Worm (Caenorhabditis elegans) whole organism, young adult: ENCODE results near the gene igeg-1.

Experiments
- B0336.3 ChIP-seq: fragments of 200-800 bp; sonication (Bioruptor generic); IDR thresholded peaks from 2 replicates; pipeline ENCODE4 v1.3.6; 2022; ENCODE audit warnings: missing genetic modification characterization, missing compliant biosample characterization
- F23B12.7 ChIP-seq: sonication (generic microtip); optimal IDR thresholded peaks from 2 replicates; lab custom pipeline; 2017; ENCODE audit warnings: missing genetic modification characterization, mild to moderate bottlenecking, missing compliant biosample characterization, antibody characterized with exemption, moderate library complexity; ENCODE audit not compliant: insufficient read depth
- F37B4.10 ChIP-seq: fragments of 200-800 bp; sonication (Bioruptor generic); IDR thresholded peaks from 2 replicates; pipeline ENCODE4 v1.3.6; 2022; ENCODE audit warnings: missing genetic modification characterization, missing compliant biosample characterization
- F57A8.1 ChIP-seq: fragments of 200-800 bp; sonication (Bioruptor generic); optimal IDR thresholded peaks from 2 replicates; lab custom pipeline; 2018; ENCODE audit warnings: mild to moderate bottlenecking, missing genetic modification characterization, moderate library complexity, missing compliant biosample characterization
- Y53F4B.3 ChIP-seq: fragments of 200-800 bp; sonication (Bioruptor generic); IDR thresholded peaks from 2 replicates; pipeline ENCODE4 v1.3.6; 2022; ENCODE audit warnings: missing genetic modification reagents, missing genetic modification characterization, missing compliant biosample characterization
- aptf-3 ChIP-seq: fragments of 200-800 bp; sonication (Bioruptor generic); IDR thresholded peaks from 2 replicates; pipeline ENCODE4 v1.3.6; 2022; ENCODE audit warnings: missing genetic modification characterization, missing compliant biosample characterization
- athp-1 ChIP-seq: sonication (generic microtip); optimal IDR thresholded peaks from 2 replicates; lab custom pipeline; 2017; ENCODE audit warnings: mild to moderate bottlenecking, missing genetic modification characterization, missing compliant biosample characterization
- bed-1 ChIP-seq: fragments of 200-800 bp; sonication (Bioruptor generic); IDR thresholded peaks from 2 replicates; pipeline ENCODE4 v1.3.6; 2022; ENCODE audit warnings: missing genetic modification reagents, missing genetic modification characterization, missing compliant biosample characterization
- cebp-2 ChIP-seq: fragments of 200-800 bp; sonication (Bioruptor generic); IDR thresholded peaks from 2 replicates; pipeline ENCODE4 v1.3.6; 2022; ENCODE audit warnings: missing genetic modification characterization, missing compliant biosample characterization
- ceh-27 ChIP-seq: fragments of 200-800 bp; sonication (Bioruptor generic); optimal IDR thresholded peaks from 2 replicates; lab custom pipeline; 2018; ENCODE audit warnings: mild to moderate bottlenecking, missing genetic modification characterization, moderate library complexity, missing compliant biosample characterization
- ceh-79 ChIP-seq: sonication (generic microtip); optimal IDR thresholded peaks from 2 replicates; lab custom pipeline; 2017; ENCODE audit warnings: mild to moderate bottlenecking, missing genetic modification characterization, missing compliant biosample characterization
- chd-7 ChIP-seq: sonication (generic microtip); optimal IDR thresholded peaks from 2 replicates; lab custom pipeline; 2016; ENCODE audit warnings: mild to moderate bottlenecking, missing genetic modification characterization, moderate library complexity, missing compliant biosample characterization
- dox-1 ChIP-seq: fragments of 200-800 bp; sonication (Bioruptor generic); IDR thresholded peaks from 2 replicates; pipeline ENCODE4 v1.3.6; 2022; ENCODE audit warnings: missing genetic modification reagents, missing genetic modification characterization, missing compliant biosample characterization
- egl-44 ChIP-seq: fragments of 200-800 bp; sonication (Bioruptor generic); IDR thresholded peaks from 2 replicates; pipeline ENCODE4 v1.3.6; 2022; ENCODE audit warnings: missing genetic modification reagents, missing genetic modification characterization, missing compliant biosample characterization
- ekl-4 ChIP-seq: fragments of 200-800 bp; sonication (Bioruptor generic); IDR thresholded peaks from 2 replicates; pipeline ENCODE4 v1.3.6; 2022; ENCODE audit warnings: missing genetic modification reagents, missing genetic modification characterization, missing compliant biosample characterization
- ets-4 ChIP-seq: fragments of 200-800 bp; sonication (Bioruptor generic); optimal IDR thresholded peaks from 2 replicates; lab custom pipeline; 2018; ENCODE audit warnings: mild to moderate bottlenecking, missing genetic modification characterization, missing compliant biosample characterization
- fkh-3 ChIP-seq: sonication (generic microtip); optimal IDR thresholded peaks from 2 replicates; lab custom pipeline; 2016; ENCODE audit warnings: mild to moderate bottlenecking, missing genetic modification characterization, missing compliant biosample characterization
- hlh-12 ChIP-seq: sonication (generic microtip); optimal IDR thresholded peaks from 2 replicates; lab custom pipeline; 2016; ENCODE audit warnings: missing genetic modification characterization, missing compliant biosample characterization
- hlh-26 ChIP-seq: fragments of 200-800 bp; sonication (Bioruptor generic); conservative IDR thresholded peaks from 2 replicates; pipeline ENCODE4 v1.3.6; 2022; ENCODE audit warnings: missing genetic modification reagents, missing genetic modification characterization, missing compliant biosample characterization
- hmg-1.2 ChIP-seq: fragments of 200-800 bp; sonication (Bioruptor generic); IDR thresholded peaks from 2 replicates; pipeline ENCODE4 v1.3.6; 2022; ENCODE audit warnings: missing genetic modification reagents, missing genetic modification characterization, missing compliant biosample characterization
- let-526 ChIP-seq: fragments of 200-800 bp; sonication (Bioruptor generic); IDR thresholded peaks from 2 replicates; pipeline ENCODE4 v1.3.6; 2022; ENCODE audit warnings: missing genetic modification reagents, missing genetic modification characterization, missing compliant biosample characterization
- let-607 ChIP-seq, 2 experiments: fragments of 200-800 bp in 1 of 2; sonication (Bioruptor generic) in 1 of 2; sonication (generic microtip) in 1 of 2; optimal IDR thresholded peaks; 2 replicates each; lab custom pipeline; 2016 to 2018; ENCODE audit warnings: mild to moderate bottlenecking in 2 of 2, missing compliant biosample characterization in 2 of 2, missing genetic modification characterization in 2 of 2, moderate library complexity in 2 of 2, missing genotype in 1 of 2
- lin-26 ChIP-seq: fragments of 200-800 bp; sonication (Bioruptor generic); IDR thresholded peaks from 2 replicates; pipeline ENCODE4 v1.3.6; 2022; ENCODE audit warnings: missing genetic modification reagents, missing genetic modification characterization, missing compliant biosample characterization
- lin-54 ChIP-seq: fragments of 200-800 bp; sonication (Bioruptor generic); optimal IDR thresholded peaks from 2 replicates; lab custom pipeline; 2018; ENCODE audit warnings: mild to moderate bottlenecking, missing genetic modification characterization, missing compliant biosample characterization
- mcd-1 ChIP-seq: fragments of 200-800 bp; sonication (Bioruptor generic); IDR thresholded peaks from 2 replicates; pipeline ENCODE4 v1.3.6; 2022; ENCODE audit warnings: missing genetic modification reagents, missing genetic modification characterization, missing compliant biosample characterization
- mxl-1 ChIP-seq: sonication (generic microtip); optimal IDR thresholded peaks from 2 replicates; lab custom pipeline; 2016; ENCODE audit warnings: missing genetic modification characterization, missing compliant biosample characterization
- nfyb-1 ChIP-seq: fragments of 200-800 bp; sonication (Bioruptor generic); IDR thresholded peaks from 2 replicates; pipeline ENCODE4 v1.3.6; 2022; ENCODE audit warnings: missing genetic modification reagents, missing genetic modification characterization, missing compliant biosample characterization
- nhr-27 ChIP-seq: fragments of 200-800 bp; sonication (Bioruptor generic); optimal IDR thresholded peaks from 2 replicates; lab custom pipeline; 2018; ENCODE audit warnings: mild to moderate bottlenecking, missing genetic modification characterization, moderate library complexity, missing compliant biosample characterization
- nhr-80 ChIP-seq: sonication (generic microtip); optimal IDR thresholded peaks from 2 replicates; lab custom pipeline; 2016; ENCODE audit warnings: missing genetic modification characterization, missing compliant biosample characterization
- rec-8 ChIP-seq, 2 experiments: sonication (generic microtip); optimal IDR thresholded peaks; 2 replicates each; lab custom pipeline; 2016; ENCODE audit warnings: mild to moderate bottlenecking in 2 of 2, missing genetic modification characterization in 2 of 2, missing genetic modification reagents in 2 of 2, missing genotype in 2 of 2, missing biosample characterization in 1 of 2, missing compliant biosample characterization in 1 of 2, moderate library complexity in 1 of 2
- rpc-1 ChIP-seq, 2 experiments: fragments of 150-350 bp in 1 of 2; sonication (generic microtip) in 1 of 2; optimal IDR thresholded peaks; 2 replicates each; lab custom pipeline; 2014 to 2018; ENCODE audit warnings: missing biosample characterization in 1 of 2, missing genetic modification characterization in 1 of 2, missing genetic modification reagents in 1 of 2, missing genotype in 1 of 2
- sdz-38 ChIP-seq: sonication (generic microtip); optimal IDR thresholded peaks from 2 replicates; lab custom pipeline; 2016; ENCODE audit warnings: missing genotype, missing genetic modification characterization, missing compliant biosample characterization
- sptf-2 ChIP-seq: fragments of 200-800 bp; sonication (Bioruptor generic); optimal IDR thresholded peaks from 2 replicates; lab custom pipeline; 2018; ENCODE audit warnings: mild to moderate bottlenecking, missing genetic modification characterization, missing compliant biosample characterization
- tbx-9 ChIP-seq: sonication (generic microtip); optimal IDR thresholded peaks from 2 replicates; lab custom pipeline; 2016; ENCODE audit warnings: borderline replicate concordance, missing genetic modification characterization, inconsistent platforms, missing compliant biosample characterization
- tlf-1 ChIP-seq: fragments of 200-800 bp; sonication (Bioruptor generic); optimal IDR thresholded peaks from 2 replicates; lab custom pipeline; 2018; ENCODE audit warnings: mild to moderate bottlenecking, missing genetic modification characterization, missing compliant biosample characterization
- xnd-1 ChIP-seq: sonication (generic microtip); optimal IDR thresholded peaks from 2 replicates; lab custom pipeline; 2016; ENCODE audit warnings: missing genotype, missing genetic modification reagents, missing genetic modification characterization, missing compliant biosample characterization
- zfh-2 ChIP-seq: fragments of 200-800 bp; sonication (Bioruptor generic); conservative IDR thresholded peaks from 2 replicates; pipeline ENCODE4 v1.3.6; 2022; ENCODE audit warnings: missing genetic modification reagents, missing genetic modification characterization, missing compliant biosample characterization
- zim-3 ChIP-seq: sonication (generic microtip); optimal IDR thresholded peaks from 2 replicates; lab custom pipeline; 2017; ENCODE audit warnings: mild to moderate bottlenecking, missing genetic modification characterization, moderate library complexity, missing compliant biosample characterization
- ztf-3 ChIP-seq: fragments of 200-800 bp; sonication (Bioruptor generic); optimal IDR thresholded peaks from 2 replicates; lab custom pipeline; 2018; ENCODE audit warnings: mild to moderate bottlenecking, missing genetic modification characterization, missing compliant biosample characterization

igeg-1 gene

DNA sequence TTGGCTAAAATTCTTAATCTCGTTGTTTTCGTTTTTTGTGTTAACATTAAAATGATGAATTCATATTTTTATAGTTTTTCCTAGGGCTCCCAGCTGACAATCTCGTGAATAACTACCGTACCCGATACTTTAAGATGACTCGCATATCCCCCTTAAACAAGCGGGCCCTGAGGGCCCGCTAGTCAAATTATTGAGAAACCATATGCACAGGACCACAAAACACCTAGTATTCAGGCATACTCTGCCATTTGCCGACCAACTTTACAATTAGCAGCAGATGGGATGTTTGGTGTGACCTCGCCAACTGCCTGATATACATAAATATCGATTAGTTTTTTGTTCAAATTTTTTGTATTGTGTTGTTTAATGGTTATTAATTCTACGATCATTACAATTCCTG is 34.4 kb downstream of the igeg-1 start, which contains the start of gene F19C7.3:
Gene F19C7.3, plus strand, starts transcription at position 301 of the 400 bp plus-strand sequence.
- TF ChIP-seq let-526 (GFP tag; lab: Robert Waterston, UW) (no peak), lin-54 (GFP tag; lab: Kevin White, UChicago) (no peak)

DNA sequence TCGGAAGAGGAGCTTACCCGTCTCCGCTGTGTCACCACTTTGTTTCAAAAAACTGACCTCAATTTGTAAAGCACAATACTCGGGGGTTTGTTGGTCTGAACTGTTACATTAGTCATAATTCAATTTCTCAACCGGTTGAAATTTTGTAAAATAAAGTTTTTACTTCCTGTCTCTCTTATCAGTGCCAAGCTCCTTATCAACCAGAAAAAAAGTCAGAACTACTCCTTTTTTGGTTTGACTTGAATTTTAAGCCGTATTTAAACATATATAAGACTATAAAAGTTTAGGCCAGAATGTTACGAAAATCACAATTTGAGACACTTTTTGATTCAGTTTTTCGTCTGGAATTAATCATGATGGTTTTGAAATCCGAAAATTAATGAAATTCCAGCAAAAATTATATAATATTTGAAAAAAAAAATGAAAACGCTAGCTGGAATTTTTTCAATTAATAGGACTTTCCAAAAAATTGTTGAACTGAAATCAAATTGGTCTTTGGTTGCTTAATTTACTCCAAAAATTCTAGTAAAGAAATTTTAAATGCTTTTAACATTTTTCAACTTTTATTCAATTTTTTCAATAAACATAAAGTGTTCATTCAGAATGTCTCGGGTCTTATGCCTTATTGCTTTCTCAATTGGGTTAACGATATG is 37.0 kb downstream of the igeg-1 start, which contains the start of gene F19C7.2:
Gene F19C7.2, plus strand, starts transcription at position 603 of the 653 bp plus-strand sequence.
- TF ChIP-seq fkh-3 (tag; lab: Kevin White, UChicago) (no peak), nhr-80 (tag; lab: Kevin White, UChicago) (peak; percentile 20), ceh-79 (tag; lab: Kevin White, UChicago) (no peak), nfyb-1 (GFP tag; lab: Robert Waterston, UW) (no peak), zfh-2 (GFP tag; lab: Robert Waterston, UW) (no peak), hmg-1.2 (GFP tag; lab: Robert Waterston, UW) (no peak), rec-8 (tag; optimal IDR thresholded peaks at IDR 0.05; lab: Kevin White, UChicago) (no peak), Y53F4B.3 (GFP tag; lab: Robert Waterston, UW) (no peak)

- TF ChIP-seq ztf-3 (no peak), mcd-1 (no peak), bed-1 (GFP tag; lab: Robert Waterston, UW) (no peak), rec-8 (tag; optimal IDR thresholded peaks at IDR 0.05; lab: Kevin White, UChicago) (no peak), hlh-26 (GFP tag; lab: Robert Waterston, UW) (no peak), cebp-2 (GFP tag; lab: Robert Waterston, UW) (no peak), F37B4.10 (GFP tag; lab: Robert Waterston, UW) (no peak), egl-44 (GFP tag; lab: Robert Waterston, UW) (no peak), F23B12.7 (no peak), sdz-38 (tag; lab: Kevin White, UChicago) (no peak), xnd-1 (tag; lab: Kevin White, UChicago) (no peak), ceh-27 (GFP tag; lab: Kevin White, UChicago) (no peak)
- TF ChIP-seq, all 124 proteins: peak for 0
These were observed 40.1 kb downstream of the igeg-1 start, which contains the start of gene F19C7.4 for ce11 chrIV:4602565-4602964. Gene F19C7.4, plus strand, starts transcription at chrIV:4602865.

ce11 chrIV:4605608-4606007 is 43.2 kb downstream of the igeg-1 start, which contains the start of gene nspg-10:
Gene nspg-10, plus strand, starts transcription at chrIV:4605786.
- TF ChIP-seq sptf-2 (GFP tag; lab: Kevin White, UChicago) (no peak), athp-1 (tag; lab: Kevin White, UChicago) (no peak), ztf-3 (no peak), tlf-1 (GFP tag; lab: Kevin White, UChicago) (no peak), ets-4 (GFP tag; lab: Kevin White, UChicago) (no peak), ekl-4 (GFP tag; lab: Robert Waterston, UW) (no peak), nhr-27 (no peak), nhr-80 (tag; lab: Kevin White, UChicago) (peak; percentile 79), F57A8.1 (GFP tag; lab: Kevin White, UChicago) (no peak), hlh-12 (tag; lab: Kevin White, UChicago) (no peak), rpc-1 (optimal IDR thresholded peaks at IDR 0.05; lab: Kevin White, UChicago) (no peak), rpc-1 (tag; optimal IDR thresholded peaks at IDR 0.05; lab: Kevin White, UChicago) (no peak), chd-7 (no peak), tbx-9 (tag; lab: Kevin White, UChicago) (no peak), B0336.3 (GFP tag; lab: Robert Waterston, UW) (no peak), aptf-3 (GFP tag; lab: Robert Waterston, UW) (no peak), zim-3 (no peak), let-607 (tag; optimal IDR thresholded peaks at IDR 0.05; lab: Kevin White, UChicago) (peak; percentile 21 to 72), lin-26 (no peak), dox-1 (GFP tag; lab: Robert Waterston, UW) (peak; percentile 37; the same call in 1 of the 2 replicates), mxl-1 (tag; lab: Kevin White, UChicago) (no peak)
